Worm (Caenorhabditis elegans) whole organism, L3 larva: ENCODE measurements around the gene Y75B8A.8.

Experiments used
- ZK546.5 ChIP-seq: sonication (generic microtip); optimal IDR thresholded peaks from 2 replicates; lab custom pipeline; 2017; ENCODE audit warnings: missing biosample characterization, missing genetic modification characterization
- aly-2 ChIP-seq: fragments of 150-350 bp; optimal IDR thresholded peaks from 2 replicates; lab custom pipeline; 2014; ENCODE audit warnings: missing biosample characterization, missing genetic modification characterization
- jun-1 ChIP-seq: fragments of 150-350 bp; optimal IDR thresholded peaks from 2 replicates; lab custom pipeline; 2014; ENCODE audit warnings: missing biosample characterization, missing genetic modification reagents, missing genetic modification characterization
- lin-39 ChIP-seq: fragments of 150-350 bp; optimal IDR thresholded peaks from 2 replicates; lab custom pipeline; 2018; ENCODE audit warnings: missing biosample characterization, missing genetic modification reagents, missing genetic modification characterization
- nfya-1 ChIP-seq: sonication (generic microtip); optimal IDR thresholded peaks from 2 replicates; lab custom pipeline; 2017; ENCODE audit warnings: missing genetic modification characterization, mild to moderate bottlenecking, missing compliant biosample characterization, antibody characterized with exemption, moderate library complexity; ENCODE audit not compliant: insufficient read depth
- nhr-12 ChIP-seq: fragments of 150-350 bp; optimal IDR thresholded peaks from 2 replicates; lab custom pipeline; 2014; ENCODE audit warnings: missing biosample characterization, missing genetic modification characterization
- nhr-237 ChIP-seq: fragments of 150-350 bp; optimal IDR thresholded peaks from 2 replicates; lab custom pipeline; 2014; ENCODE audit warnings: missing biosample characterization, missing genetic modification characterization
- ztf-11 ChIP-seq: fragments of 150-350 bp; optimal IDR thresholded peaks from 2 replicates; lab custom pipeline; 2014; ENCODE audit warnings: missing biosample characterization, missing genetic modification characterization

DNA sequence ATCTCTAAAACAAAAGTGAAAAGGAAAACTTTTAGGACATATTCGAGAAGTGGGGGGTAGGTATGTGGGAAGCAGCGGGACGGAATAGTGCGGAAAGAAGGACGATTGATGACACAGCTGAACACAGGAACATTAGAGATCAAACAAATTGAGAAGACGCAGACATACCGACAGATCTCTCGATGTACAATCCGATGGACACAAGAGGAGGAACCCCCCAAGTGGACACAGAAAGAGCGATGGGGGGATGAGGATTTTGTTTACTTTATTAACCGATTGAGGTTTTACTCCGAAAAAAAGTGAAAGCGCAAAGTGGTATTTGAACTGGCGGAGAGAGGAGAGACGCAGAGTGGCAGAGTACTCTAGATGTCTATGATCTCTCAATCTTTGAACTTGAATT lies 17.6 kb downstream of the Y75B8A.8 start:
- no peak for TF ChIP-seq aly-2 (tag; lab: Kevin White, UChicago)
- TF ChIP-seq ZK546.5 (tag; lab: Kevin White, UChicago): no peak
- TF ChIP-seq jun-1 (tag; lab: Kevin White, UChicago): no peak
- no peak for TF ChIP-seq nhr-12 (tag; lab: Kevin White, UChicago)
- no peak for TF ChIP-seq nhr-237 (tag; lab: Kevin White, UChicago)
- TF ChIP-seq ztf-11 (tag; lab: Kevin White, UChicago): no peak
- TF ChIP-seq nfya-1 (tag; lab: Kevin White, UChicago): peak; percentile 11
- TF ChIP-seq lin-39 (tag; lab: Kevin White, UChicago): no peak
